Fruit fly (Drosophila melanogaster) whole organism, prepupa: ENCODE data around the gene CG17777.

Experiments used
- Blimp-1 ChIP-seq: fragments of 200-800 bp; sonication (Bioruptor generic); optimal IDR thresholded peaks from 3 replicates; lab custom pipeline; 2017; ENCODE audit warnings: missing biosample characterization, missing genetic modification characterization, mild to moderate bottlenecking, moderate library complexity, missing genetic modification reagents
- CG10631 ChIP-seq: fragments of 200-800 bp; sonication (Bioruptor generic); optimal IDR thresholded peaks from 2 replicates; lab custom pipeline; 2016; ENCODE audit warnings: missing biosample characterization, missing genetic modification characterization
- CG10669 ChIP-seq: fragments of 200-800 bp; sonication (Bioruptor generic); optimal IDR thresholded peaks from 3 replicates; lab custom pipeline; 2018; ENCODE audit warnings: missing biosample characterization, mild to moderate bottlenecking, missing genetic modification characterization, moderate library complexity
- CG11294 ChIP-seq: fragments of 200-800 bp; sonication (Bioruptor generic); IDR thresholded peaks from 2 replicates; pipeline ENCODE4 v1.3.6; 2022; ENCODE audit warnings: missing biosample characterization, missing genetic modification characterization
- CG11762 ChIP-seq: fragments of 200-800 bp; sonication (Bioruptor generic); optimal IDR thresholded peaks from 3 replicates; lab custom pipeline; 2016; ENCODE audit warnings: missing biosample characterization, missing genetic modification characterization; ENCODE audit not compliant: insufficient read depth
- CG15336 ChIP-seq: fragments of 200-800 bp; sonication (Bioruptor generic); IDR thresholded peaks from 2 replicates; pipeline ENCODE4 v1.3.6; 2022; ENCODE audit warnings: missing biosample characterization, missing genetic modification characterization
- CG1621 ChIP-seq: fragments of 200-800 bp; sonication (Bioruptor generic); optimal IDR thresholded peaks from 3 replicates; lab custom pipeline; 2018; ENCODE audit warnings: missing biosample characterization, mild to moderate bottlenecking, missing genetic modification characterization
- CG16779 ChIP-seq: fragments of 200-800 bp; sonication (Bioruptor generic); optimal IDR thresholded peaks from 3 replicates; lab custom pipeline; 2017; ENCODE audit warnings: missing biosample characterization, mild to moderate bottlenecking, missing genetic modification characterization
- CG3032 ChIP-seq: fragments of 200-800 bp; optimal IDR thresholded peaks from 2 replicates; lab custom pipeline; 2019; ENCODE audit warnings: missing biosample characterization, mild to moderate bottlenecking, missing genetic modification characterization, moderate library complexity
- CG31627 ChIP-seq: fragments of 200-800 bp; sonication (Bioruptor generic); optimal IDR thresholded peaks from 3 replicates; lab custom pipeline; 2016; ENCODE audit warnings: missing biosample characterization, missing genetic modification characterization
- CG34406 ChIP-seq: fragments of 200-800 bp; sonication (Bioruptor generic); optimal IDR thresholded peaks from 3 replicates; lab custom pipeline; 2016; ENCODE audit warnings: missing biosample characterization, missing genetic modification characterization
- CG3919 ChIP-seq: fragments of 200-800 bp; sonication (Bioruptor generic); optimal IDR thresholded peaks from 3 replicates; lab custom pipeline; 2016; ENCODE audit warnings: missing biosample characterization, missing genetic modification characterization
- CG4318 ChIP-seq: fragments of 200-800 bp; sonication (Bioruptor generic); optimal IDR thresholded peaks from 3 replicates; lab custom pipeline; 2017; ENCODE audit warnings: missing biosample characterization, mild to moderate bottlenecking, missing genetic modification characterization
- CG6163 ChIP-seq: fragments of 200-800 bp; sonication (Bioruptor generic); IDR thresholded peaks from 3 replicates; pipeline ENCODE4 v1.3.6; 2022; ENCODE audit warnings: missing biosample characterization, missing genetic modification characterization
- CG6276 ChIP-seq: fragments of 200-800 bp; sonication (Bioruptor generic); optimal IDR thresholded peaks from 2 replicates; lab custom pipeline; 2017; ENCODE audit warnings: missing biosample characterization, mild to moderate bottlenecking, missing genetic modification characterization
- CG6792 ChIP-seq: fragments of 200-800 bp; sonication (Bioruptor generic); optimal IDR thresholded peaks from 3 replicates; lab custom pipeline; 2016; ENCODE audit warnings: missing biosample characterization, missing genetic modification characterization
- CG6808 ChIP-seq: fragments of 200-800 bp; sonication (Bioruptor generic); optimal IDR thresholded peaks from 3 replicates; lab custom pipeline; 2017; ENCODE audit warnings: missing biosample characterization, missing genetic modification characterization, mild to moderate bottlenecking, moderate library complexity, missing genetic modification reagents
- CG6854 ChIP-seq: fragments of 200-800 bp; sonication (Bioruptor generic); optimal IDR thresholded peaks from 2 replicates; lab custom pipeline; 2017; ENCODE audit warnings: missing biosample characterization, mild to moderate bottlenecking, missing genetic modification characterization
- CG7368 ChIP-seq: fragments of 200-800 bp; sonication (Bioruptor generic); optimal IDR thresholded peaks from 3 replicates; lab custom pipeline; 2016; ENCODE audit warnings: missing biosample characterization, missing genetic modification characterization
- CG8119 ChIP-seq: fragments of 200-800 bp; sonication (Bioruptor generic); IDR thresholded peaks from 3 replicates; pipeline ENCODE4 v1.3.6; 2022; ENCODE audit warnings: missing biosample characterization, missing genetic modification characterization
- CG8319 ChIP-seq: fragments of 200-800 bp; sonication (Bioruptor generic); optimal IDR thresholded peaks from 3 replicates; lab custom pipeline; 2016; ENCODE audit warnings: missing biosample characterization, missing genetic modification characterization
- CG8632 ChIP-seq: fragments of 200-800 bp; sonication (Bioruptor generic); optimal IDR thresholded peaks from 3 replicates; lab custom pipeline; 2016; ENCODE audit warnings: missing biosample characterization, missing genetic modification characterization
- CG9139 ChIP-seq: fragments of 200-800 bp; sonication (Bioruptor generic); optimal IDR thresholded peaks from 3 replicates; lab custom pipeline; 2017; ENCODE audit warnings: missing biosample characterization, mild to moderate bottlenecking, missing genetic modification characterization
- Eip75B ChIP-seq: fragments of 200-800 bp; sonication (Bioruptor generic); optimal IDR thresholded peaks from 3 replicates; lab custom pipeline; 2016; ENCODE audit warnings: missing biosample characterization, missing genetic modification characterization
- Eip78C ChIP-seq: fragments of 200-800 bp; sonication (Bioruptor generic); peaks from one replicate; lab custom pipeline; 2016; ENCODE audit warnings: missing biosample characterization, missing genetic modification characterization
- Ets96B ChIP-seq: fragments of 200-800 bp; optimal IDR thresholded peaks from 2 replicates; lab custom pipeline; 2019; ENCODE audit warnings: missing biosample characterization, mild to moderate bottlenecking, missing genetic modification characterization, moderate library complexity
- Hr39 ChIP-seq: fragments of 200-800 bp; sonication (Bioruptor generic); optimal IDR thresholded peaks from 2 replicates; lab custom pipeline; 2016; ENCODE audit warnings: missing biosample characterization, missing genetic modification characterization
- Hr4 ChIP-seq: fragments of 200-800 bp; sonication (Bioruptor generic); optimal IDR thresholded peaks from 3 replicates; lab custom pipeline; 2016; ENCODE audit warnings: missing biosample characterization, missing genetic modification characterization
- Lpt ChIP-seq: fragments of 200-800 bp; sonication (Bioruptor generic); optimal IDR thresholded peaks from 3 replicates; lab custom pipeline; 2016; ENCODE audit warnings: missing biosample characterization, missing genetic modification characterization
- Met ChIP-seq: fragments of 200-800 bp; sonication (Bioruptor generic); optimal IDR thresholded peaks from 3 replicates; lab custom pipeline; 2016; ENCODE audit warnings: missing biosample characterization, missing genetic modification characterization
- OdsH ChIP-seq: fragments of 200-800 bp; sonication (Bioruptor generic); optimal IDR thresholded peaks from 3 replicates; lab custom pipeline; 2016; ENCODE audit warnings: missing biosample characterization, missing genetic modification characterization
- Smox ChIP-seq: fragments of 200-800 bp; sonication (Bioruptor generic); optimal IDR thresholded peaks from 3 replicates; lab custom pipeline; 2016; ENCODE audit warnings: missing biosample characterization, missing genetic modification characterization
- Sox102F ChIP-seq: fragments of 200-800 bp; sonication (Bioruptor generic); optimal IDR thresholded peaks from 2 replicates; lab custom pipeline; 2016; ENCODE audit warnings: missing biosample characterization, mild to moderate bottlenecking, missing genetic modification characterization
- Sox15 ChIP-seq: fragments of 200-800 bp; sonication (Bioruptor generic); optimal IDR thresholded peaks from 3 replicates; lab custom pipeline; 2016; ENCODE audit warnings: missing biosample characterization, missing genetic modification characterization
- achi ChIP-seq: fragments of 200-800 bp; sonication (Bioruptor generic); optimal IDR thresholded peaks from 3 replicates; lab custom pipeline; 2016; ENCODE audit warnings: missing biosample characterization, missing genetic modification characterization
- acj6 ChIP-seq: fragments of 200-800 bp; sonication (Bioruptor generic); optimal IDR thresholded peaks from 3 replicates; lab custom pipeline; 2016; ENCODE audit warnings: missing biosample characterization, missing genetic modification characterization
- dac ChIP-seq: fragments of 200-800 bp; sonication (Bioruptor generic); optimal IDR thresholded peaks from 2 replicates; lab custom pipeline; 2017; ENCODE audit warnings: missing biosample characterization, mild to moderate bottlenecking, missing genetic modification characterization
- dsx ChIP-seq: fragments of 200-800 bp; optimal IDR thresholded peaks from 3 replicates; lab custom pipeline; 2019; ENCODE audit warnings: missing biosample characterization, mild to moderate bottlenecking, missing genetic modification characterization, moderate library complexity; ENCODE audit not compliant: poor library complexity, severe bottlenecking
- esn ChIP-seq: fragments of 200-800 bp; sonication (Bioruptor generic); optimal IDR thresholded peaks from 2 replicates; lab custom pipeline; 2016; ENCODE audit warnings: missing biosample characterization, mild to moderate bottlenecking, missing genetic modification characterization, moderate library complexity
- lz ChIP-seq: fragments of 200-800 bp; sonication (Bioruptor generic); optimal IDR thresholded peaks from 3 replicates; lab custom pipeline; 2016; ENCODE audit warnings: missing biosample characterization, missing genetic modification characterization
- net ChIP-seq: fragments of 200-800 bp; sonication (Bioruptor generic); optimal IDR thresholded peaks from 3 replicates; lab custom pipeline; 2016; ENCODE audit warnings: missing biosample characterization, missing genetic modification characterization
- pdm3 ChIP-seq: fragments of 200-800 bp; sonication (Bioruptor generic); optimal IDR thresholded peaks from 3 replicates; lab custom pipeline; 2016; ENCODE audit warnings: missing biosample characterization, missing genetic modification characterization
- salr ChIP-seq, 2 experiments: fragments of 200-800 bp; sonication (Bioruptor generic); optimal IDR thresholded peaks; 3 replicates each; lab custom pipeline; 2016 to 2018; ENCODE audit warnings: missing biosample characterization in 2 of 2, missing genetic modification characterization in 2 of 2, mild to moderate bottlenecking in 1 of 2
- ss ChIP-seq, 2 experiments: fragments of 200-800 bp; sonication (Bioruptor generic); optimal IDR thresholded peaks; 2 replicates in 1 of 2; 3 replicates in 1 of 2; lab custom pipeline; 2017 to 2018; ENCODE audit warnings: mild to moderate bottlenecking in 2 of 2, missing biosample characterization in 2 of 2, missing genetic modification characterization in 2 of 2, moderate library complexity in 1 of 2
- svp ChIP-seq: fragments of 200-800 bp; sonication (Bioruptor generic); peaks from one replicate; lab custom pipeline; 2016; ENCODE audit warnings: missing biosample characterization, missing genetic modification characterization
- topi ChIP-seq: fragments of 200-800 bp; sonication (Bioruptor generic); optimal IDR thresholded peaks from 3 replicates; lab custom pipeline; 2016; ENCODE audit warnings: missing biosample characterization, missing genetic modification characterization
- vri ChIP-seq: fragments of 200-800 bp; sonication (Bioruptor generic); optimal IDR thresholded peaks from 3 replicates; lab custom pipeline; 2016; ENCODE audit warnings: missing biosample characterization, mild to moderate bottlenecking, missing genetic modification characterization

Gene CG17777

dm6 chrX:2141159-2141853, 45.3 kb upstream of the CG17777 start, which contains the start of gene D2hgdh (continued):
- 0 out of 3 replicates have a peak, but pooled peaks have one; percentile 23 for TF ChIP-seq CG8119
- TF ChIP-seq vri: peak; percentile 20
- TF ChIP-seq achi (GFP tag; lab: Kevin White, UChicago): no peak
- TF ChIP-seq acj6 (GFP tag; lab: Kevin White, UChicago): peak; percentile 37
- no peak for TF ChIP-seq Ets96B (tag; lab: Kevin White, UChicago)
- TF ChIP-seq Smox (GFP tag; lab: Kevin White, UChicago): no peak
- TF ChIP-seq CG10631 (GFP tag; lab: Kevin White, UChicago): no peak
- TF ChIP-seq lz (GFP tag; lab: Kevin White, UChicago): peak; percentile 21
- no peak for TF ChIP-seq Sox15 (GFP tag; lab: Kevin White, UChicago)

- peak; percentile 31 for TF ChIP-seq topi
- TF ChIP-seq dac (GFP tag; lab: Kevin White, UChicago): no peak
- no peak for TF ChIP-seq Hr39 (GFP tag; lab: Kevin White, UChicago)
- peak; percentile 29 for TF ChIP-seq CG34406
- no peak for TF ChIP-seq Sox15 (GFP tag; lab: Kevin White, UChicago)
- TF ChIP-seq Met (GFP tag; lab: Kevin White, UChicago): peak; percentile 58
- peak; percentile 16 for TF ChIP-seq Ets96B (tag; lab: Kevin White, UChicago)
- TF ChIP-seq vri: peak; percentile 85
- TF ChIP-seq CG9139 (GFP tag; lab: Kevin White, UChicago): no peak
- TF ChIP-seq CG4318 (GFP tag; lab: Kevin White, UChicago): no peak
- no peak for TF ChIP-seq CG31627 (GFP tag; lab: Kevin White, UChicago)
- peak; percentile 1 for TF ChIP-seq CG16779 (tag; lab: Kevin White, UChicago)
- TF ChIP-seq Blimp-1 (GFP tag; lab: Kevin White, UChicago): peak; percentile 22
- no peak for TF ChIP-seq CG8319 (GFP tag; lab: Kevin White, UChicago)
- peak; percentile 9 for TF ChIP-seq pdm3
- TF ChIP-seq CG8119: no peak
- peak; percentile 42 for TF ChIP-seq esn
- peak; percentile 53 for TF ChIP-seq CG6808 (GFP tag; lab: Kevin White, UChicago)
- TF ChIP-seq CG6276 (GFP tag; lab: Kevin White, UChicago): peak; percentile 59
- peak; percentile 52 for TF ChIP-seq Sox102F (GFP tag; lab: Kevin White, UChicago)
- TF ChIP-seq CG6792 (GFP tag; lab: Kevin White, UChicago): peak; percentile 30
- TF ChIP-seq CG7368 (GFP tag; lab: Kevin White, UChicago): peak; percentile 14
- TF ChIP-seq net (GFP tag; lab: Kevin White, UChicago): peak; percentile 6
- peak; percentile 35; the same call in 1 of the 3 replicates for TF ChIP-seq CG6163 (GFP tag; lab: Robert Waterston, UW)
- TF ChIP-seq Lpt: no peak
- TF ChIP-seq OdsH (GFP tag; lab: Kevin White, UChicago): peak; percentile 14
- peak; percentile 12 for TF ChIP-seq CG10669 (GFP tag; lab: Kevin White, UChicago)
- peak in 1 of 2 experiments; percentile 18 for TF ChIP-seq salr (GFP tag; optimal IDR thresholded peaks at IDR 0.05; lab: Kevin White, UChicago)
- TF ChIP-seq svp: peak; percentile 75
- TF ChIP-seq CG11294 (GFP tag; lab: Robert Waterston, UW): no peak
- peak; percentile 30 for TF ChIP-seq CG10631 (GFP tag; lab: Kevin White, UChicago)
- TF ChIP-seq CG3919 (GFP tag; lab: Kevin White, UChicago): peak; percentile 42
- TF ChIP-seq achi (GFP tag; lab: Kevin White, UChicago): peak; percentile 29
- TF ChIP-seq Hr4 (GFP tag; lab: Kevin White, UChicago): peak; percentile 41
- TF ChIP-seq CG3032 (tag; lab: Kevin White, UChicago): peak; percentile 36
- peak; percentile 55 for TF ChIP-seq CG15336 (GFP tag; lab: Robert Waterston, UW)
- peak; percentile 22 for TF ChIP-seq CG11762 (GFP tag; lab: Kevin White, UChicago)
- no peak for TF ChIP-seq Eip75B (GFP tag; lab: Kevin White, UChicago)
- TF ChIP-seq lz (GFP tag; lab: Kevin White, UChicago): no peak
- TF ChIP-seq CG1621 (tag; lab: Kevin White, UChicago): no peak
- peak; percentile 86 for TF ChIP-seq Eip78C (GFP tag; lab: Kevin White, UChicago)
- peak in 1 of 2 experiments; percentile 64 for TF ChIP-seq ss (GFP tag; optimal IDR thresholded peaks at IDR 0.05; lab: Kevin White, UChicago)
- TF ChIP-seq CG6854 (GFP tag; lab: Kevin White, UChicago): peak; percentile 46
- TF ChIP-seq dsx (GFP tag; lab: Kevin White, UChicago): no peak
- peak; percentile 37 for TF ChIP-seq CG8632 (GFP tag; lab: Kevin White, UChicago)
Observed at dm6 chrX:2141854-2142216, 44.8 kb upstream of the CG17777 start.
